Worm (Caenorhabditis elegans) whole organism, L4 larva: ENCODE results near the gene C50H11.8.
"Not testable (repeated sequence)": the region's sequence is repeated elsewhere in the genome, so short reads cannot be mapped to it uniquely, and the experiment has no call there.

Experiments
- F10B5.3 ChIP-seq: sonication (generic microtip); optimal IDR thresholded peaks from 2 replicates; lab custom pipeline; 2016; ENCODE audit warnings: mild to moderate bottlenecking, missing genetic modification characterization, missing compliant biosample characterization
- F37D6.2 ChIP-seq: sonication (generic microtip); optimal IDR thresholded peaks from 2 replicates; lab custom pipeline; 2016; ENCODE audit warnings: mild to moderate bottlenecking, missing genetic modification characterization, missing compliant biosample characterization
- F44E2.7 ChIP-seq: fragments of 200-800 bp; sonication (Bioruptor generic); IDR thresholded peaks from 2 replicates; pipeline ENCODE4 v2.1.2; 2022; ENCODE audit warnings: missing genetic modification characterization, missing compliant biosample characterization
- T26A8.4 ChIP-seq: fragments of 200-800 bp; sonication (Bioruptor generic); IDR thresholded peaks from 2 replicates; pipeline ENCODE4 v1.3.6; 2022; ENCODE audit warnings: missing genetic modification characterization, missing compliant biosample characterization
- ZK337.2 ChIP-seq: fragments of 200-800 bp; sonication (Bioruptor generic); IDR thresholded peaks from 2 replicates; pipeline ENCODE4 v1.3.6; 2022; ENCODE audit warnings: missing genetic modification reagents, missing genetic modification characterization, missing compliant biosample characterization
- ama-1 ChIP-seq: fragments of 150-350 bp; optimal IDR thresholded peaks from 2 replicates; lab custom pipeline; 2014; ENCODE audit warnings: inconsistent platforms, mixed read lengths
- ceh-32 ChIP-seq: sonication (generic microtip); optimal IDR thresholded peaks from 2 replicates; lab custom pipeline; 2016; ENCODE audit warnings: mild to moderate bottlenecking, missing genetic modification characterization, missing compliant biosample characterization; ENCODE audit not compliant: poor library complexity
- daf-12 ChIP-seq: fragments of 150-350 bp; optimal IDR thresholded peaks from 2 replicates; lab custom pipeline; 2014; ENCODE audit warnings: missing biosample characterization, missing genetic modification reagents, missing genetic modification characterization
- daf-16 ChIP-seq, 3 experiments: sonication (generic microtip); optimal IDR thresholded peaks; 2 replicates each; lab custom pipeline; 2016 to 2017; ENCODE audit warnings: missing genetic modification characterization in 3 of 3, missing genetic modification reagents in 3 of 3, mild to moderate bottlenecking in 2 of 3, missing compliant biosample characterization in 2 of 3, missing biosample characterization in 1 of 3, moderate library complexity in 1 of 3
- dmd-9 ChIP-seq: fragments of 200-800 bp; sonication (Bioruptor generic); IDR thresholded peaks from 2 replicates; pipeline ENCODE4 v1.3.6; 2022; ENCODE audit warnings: missing genetic modification reagents, missing genetic modification characterization, missing compliant biosample characterization
- fkh-10 ChIP-seq: fragments of 150-350 bp; optimal IDR thresholded peaks from 2 replicates; lab custom pipeline; 2014; ENCODE audit warnings: missing biosample characterization, missing genetic modification reagents, missing genetic modification characterization
- hif-1 ChIP-seq, 2 experiments: sonication (generic microtip); optimal IDR thresholded peaks; 2 replicates each; lab custom pipeline; 2016 to 2017; ENCODE audit warnings: missing compliant biosample characterization in 2 of 2, missing genetic modification characterization in 2 of 2, missing genetic modification reagents in 2 of 2, missing genotype in 2 of 2, mild to moderate bottlenecking in 1 of 2
- hlh-30 ChIP-seq: sonication (generic microtip); optimal IDR thresholded peaks from 2 replicates; lab custom pipeline; 2017; ENCODE audit warnings: antibody characterized with exemption, mild to moderate bottlenecking, missing genetic modification characterization, missing compliant biosample characterization; ENCODE audit not compliant: insufficient read depth
- hmg-1.1 ChIP-seq: fragments of 200-800 bp; sonication (Bioruptor generic); IDR thresholded peaks from 2 replicates; pipeline ENCODE4 v1.3.6; 2022; ENCODE audit warnings: missing genetic modification reagents, missing genetic modification characterization, missing compliant biosample characterization
- lin-13 ChIP-seq: fragments of 150-350 bp; optimal IDR thresholded peaks from 2 replicates; lab custom pipeline; 2014; ENCODE audit warnings: missing biosample characterization, missing genetic modification reagents, missing genetic modification characterization
- madf-9 ChIP-seq: fragments of 200-800 bp; sonication (Bioruptor generic); conservative IDR thresholded peaks from 2 replicates; pipeline ENCODE4 v1.3.6; 2022; ENCODE audit warnings: missing genetic modification reagents, missing genetic modification characterization, missing compliant biosample characterization
- mdl-1 ChIP-seq, 2 experiments: fragments of 150-350 bp in 1 of 2; sonication (generic microtip) in 1 of 2; optimal IDR thresholded peaks; 2 replicates each; lab custom pipeline; 2014 to 2017; ENCODE audit warnings: missing biosample characterization in 2 of 2, missing genetic modification characterization in 2 of 2
- mdt-29 ChIP-seq: fragments of 200-800 bp; sonication (Bioruptor generic); IDR thresholded peaks from 2 replicates; pipeline ENCODE4 v1.3.6; 2022; ENCODE audit warnings: missing genetic modification reagents, missing genetic modification characterization, missing compliant biosample characterization
- mes-2 ChIP-seq: sonication (generic microtip); optimal IDR thresholded peaks from 2 replicates; lab custom pipeline; 2016; ENCODE audit warnings: missing genotype, mild to moderate bottlenecking, missing genetic modification characterization, missing compliant biosample characterization; ENCODE audit not compliant: poor library complexity, severe bottlenecking
- nhr-28 ChIP-seq: fragments of 150-350 bp; optimal IDR thresholded peaks from 2 replicates; lab custom pipeline; 2014; ENCODE audit warnings: missing biosample characterization, missing genetic modification characterization
- pqm-1 ChIP-seq: sonication (generic microtip); optimal IDR thresholded peaks from 2 replicates; lab custom pipeline; 2017; ENCODE audit warnings: missing biosample characterization, missing genetic modification characterization
- set-16 ChIP-seq: fragments of 200-800 bp; sonication (Bioruptor generic); IDR thresholded peaks from 2 replicates; pipeline ENCODE4 v1.3.6; 2022; ENCODE audit warnings: missing genetic modification reagents, missing genetic modification characterization, missing compliant biosample characterization
- skn-1 ChIP-seq: fragments of 150-350 bp; optimal IDR thresholded peaks from 2 replicates; lab custom pipeline; 2014; ENCODE audit warnings: missing biosample characterization, missing genetic modification characterization
- spr-3 ChIP-seq: fragments of 200-800 bp; sonication (Bioruptor generic); optimal IDR thresholded peaks from 2 replicates; lab custom pipeline; 2018; ENCODE audit warnings: mild to moderate bottlenecking, missing genetic modification characterization, missing compliant biosample characterization
- tag-97 ChIP-seq: fragments of 200-800 bp; sonication (Bioruptor generic); IDR thresholded peaks from 2 replicates; pipeline ENCODE4 v1.3.6; 2022; ENCODE audit warnings: missing genetic modification characterization, missing compliant biosample characterization
- tra-1 ChIP-seq: fragments of 200-800 bp; sonication (Bioruptor generic); IDR thresholded peaks from 2 replicates; pipeline ENCODE4 v1.3.6; 2022; ENCODE audit warnings: missing genetic modification reagents, missing genetic modification characterization, missing compliant biosample characterization
- zip-11 ChIP-seq: fragments of 200-800 bp; sonication (Bioruptor generic); IDR thresholded peaks from 2 replicates; pipeline ENCODE4 v1.3.6; 2022; ENCODE audit warnings: missing genetic modification characterization, missing compliant biosample characterization
- zip-2 ChIP-seq: fragments of 150-350 bp; optimal IDR thresholded peaks from 2 replicates; lab custom pipeline; 2014; ENCODE audit warnings: missing biosample characterization, missing genetic modification characterization

Gene C50H11.8

ce11 chrV:3094351-3094750 lies 40.0 kb downstream of the C50H11.8 start, which contains the start of gene cyp-33C9:
TSS of gene cyp-33C9 (minus strand) at chrV:3094561.
- TF ChIP-seq F44E2.7 (GFP tag; lab: Robert Waterston, UW), result no peak
- no peak for TF ChIP-seq hmg-1.1
- TF ChIP-seq daf-12, result no peak
- no peak for TF ChIP-seq T26A8.4 (GFP tag; lab: Robert Waterston, UW)
- TF ChIP-seq lin-13 (GFP tag; lab: Kevin White, UChicago), result no peak
- TF ChIP-seq ceh-32 (tag; lab: Kevin White, UChicago), result no peak
- peak; percentile 75 for TF ChIP-seq nhr-28
- TF ChIP-seq daf-16 (GFP tag; optimal IDR thresholded peaks at IDR 0.05; lab: Kevin White, UChicago), result no peak
- peak; percentile 58 for TF ChIP-seq daf-16 (tag; optimal IDR thresholded peaks at IDR 0.05; lab: Kevin White, UChicago)
- TF ChIP-seq mdl-1 (tag; optimal IDR thresholded peaks at IDR 0.05; lab: Kevin White, UChicago), result peak in 1 of 2 experiments; percentile 14
- peak; percentile 24 for TF ChIP-seq pqm-1 (tag; lab: Kevin White, UChicago)
- no peak for TF ChIP-seq ZK337.2 (GFP tag; lab: Robert Waterston, UW)
- no peak for TF ChIP-seq fkh-10
- TF ChIP-seq zip-11 (GFP tag; lab: Robert Waterston, UW), result no peak
- TF ChIP-seq tra-1 (GFP tag; lab: Robert Waterston, UW), result no peak
- TF ChIP-seq F10B5.3 (tag; lab: Kevin White, UChicago), result no peak
- no peak for TF ChIP-seq mdt-29 (GFP tag; lab: Robert Waterston, UW)
- TF ChIP-seq ama-1 (lab: Kevin White, UChicago), result no peak
- TF ChIP-seq madf-9 (GFP tag; lab: Robert Waterston, UW), result no peak
- no peak for TF ChIP-seq mes-2
- peak; percentile 7 for TF ChIP-seq hlh-30
- no peak for TF ChIP-seq hif-1 (tag; optimal IDR thresholded peaks at IDR 0.05; lab: Kevin White, UChicago)

- TF ChIP-seq F37D6.2 (tag; lab: Kevin White, UChicago) (no peak), F44E2.7 (GFP tag; lab: Robert Waterston, UW) (no peak), skn-1 (tag; lab: Kevin White, UChicago) (no peak), hif-1 (tag; optimal IDR thresholded peaks at IDR 0.05; lab: Kevin White, UChicago) (no peak), zip-2 (tag; lab: Kevin White, UChicago) (no peak), set-16 (GFP tag; lab: Robert Waterston, UW) (peak; percentile 83), pqm-1 (tag; lab: Kevin White, UChicago) (no peak), dmd-9 (0 out of 2 replicates have a peak, but pooled peaks have one; percentile 12)
- TF ChIP-seq, all 104 proteins: peak for 2
Measured at ce11 chrV:3100527-3100926, 46.2 kb downstream of the C50H11.8 start.

ce11 chrV:3102049-3102448 lies 47.7 kb downstream of the C50H11.8 start, which contains the start of gene Y73C8C.4:
TSS of gene Y73C8C.4 (minus strand) at chrV:3102149.
- TF ChIP-seq spr-3 (GFP tag; lab: Kevin White, UChicago); ceh-32 (tag; lab: Kevin White, UChicago); tag-97 (GFP tag; lab: Robert Waterston, UW): not testable (repeated sequence)
- TF ChIP-seq, all 104 proteins: peak for 0; not testable (repeated sequence) for 104

- TF ChIP-seq pqm-1 (tag; lab: Kevin White, UChicago) (no peak), ceh-32 (tag; lab: Kevin White, UChicago) (no peak)
Measured at ce11 chrV:3104134-3104533, 49.8 kb downstream of the C50H11.8 start, which contains the start of gene str-66. TSS of gene str-66 (minus strand) at chrV:3104234.
